Fruit fly (Drosophila melanogaster): ENCODE results near the gene stx.
A peak's percentile ranks its signal among the peaks of the same experiment; 100 is the strongest.

stx gene

dm6 chrX:10784812-10785638, 40.3 kb upstream of the stx start (continued):
- TF ChIP-seq tna (GFP tag; IDR thresholded peaks at IDR 0.05; ENCODE audit: partially characterized antibody) (no peak), CG4282 (GFP tag; optimal IDR thresholded peaks at IDR 0.05) (no peak), tll (GFP tag; optimal IDR thresholded peaks at IDR 0.05) (peak in 1 of 2 experiments; percentile 83), trh (GFP tag; optimal IDR thresholded peaks at IDR 0.05) (no peak), sna (GFP tag; IDR thresholded peaks at IDR 0.05; ENCODE audit: partially characterized antibody) (no peak), CG3281 (GFP tag; optimal IDR thresholded peaks at IDR 0.05) (peak; percentile 25), CG12104 (GFP tag; optimal IDR thresholded peaks at IDR 0.05) (peak; percentile 16), Nf-YA (GFP tag; IDR thresholded peaks at IDR 0.05) (no peak), fd64A (GFP tag; optimal IDR thresholded peaks at IDR 0.05) (no peak), Pdp1 (GFP tag; optimal IDR thresholded peaks at IDR 0.05) (peak in 1 of 2 experiments; percentile 93), vfl (GFP tag; optimal IDR thresholded peaks at IDR 0.05) (no peak), Med (GFP tag) (peak; percentile 58), nmo (GFP tag; optimal IDR thresholded peaks at IDR 0.05) (peak; percentile 7), fd96Cb (tag; optimal IDR thresholded peaks at IDR 0.05) (no peak), lab (GFP tag; optimal IDR thresholded peaks at IDR 0.05) (peak; percentile 5), zen (tag; optimal IDR thresholded peaks at IDR 0.05) (peak; percentile 11), pho (GFP tag; optimal IDR thresholded peaks at IDR 0.05) (no peak), CHES-1-like (GFP tag; optimal IDR thresholded peaks at IDR 0.05) (no peak), crc (GFP tag; optimal IDR thresholded peaks at IDR 0.05) (no peak), row (GFP tag; IDR thresholded peaks at IDR 0.05) (peak; percentile 62), CG11093 (GFP tag; IDR thresholded peaks at IDR 0.05) (no peak), ftz-f1 (GFP tag; optimal IDR thresholded peaks at IDR 0.05) (peak; percentile 36), Meics (GFP tag; optimal IDR thresholded peaks at IDR 0.05) (peak; percentile 18), sens (GFP tag) (peak; percentile 60), CrebB (tag; optimal IDR thresholded peaks at IDR 0.05) (no peak), ind (GFP tag; optimal IDR thresholded peaks at IDR 0.05) (no peak), CG9817 (tag; optimal IDR thresholded peaks at IDR 0.05) (no peak), CG4424 (GFP tag; optimal IDR thresholded peaks at IDR 0.05) (peak; percentile 23), CG17361 (GFP tag; IDR thresholded peaks at IDR 0.05) (0 out of 3 replicates have a peak, but pooled peaks have one; percentile 19), Vsx1 (GFP tag; optimal IDR thresholded peaks at IDR 0.05) (peak; percentile 36), CG4854 (GFP tag; optimal IDR thresholded peaks at IDR 0.05) (no peak), CG18599 (GFP tag; optimal IDR thresholded peaks at IDR 0.05) (peak; percentile 19), CG4617 (GFP tag; optimal IDR thresholded peaks at IDR 0.05; ENCODE audit: borderline replicate concordance) (no peak), chinmo (GFP tag; IDR thresholded peaks at IDR 0.05; ENCODE audit: partially characterized antibody) (0 out of 4 replicates have a peak, but pooled peaks have one; percentile 38), gfzf (GFP tag; optimal IDR thresholded peaks at IDR 0.05) (no peak), scrt (GFP tag; optimal IDR thresholded peaks at IDR 0.05) (no peak), rib (GFP tag; IDR thresholded peaks at IDR 0.05) (peak; percentile 30; the same call in 1 of the 2 replicates), HLH4C (GFP tag; IDR thresholded peaks at IDR 0.05; ENCODE audit: partially characterized antibody) (0 out of 3 replicates have a peak, but pooled peaks have one; percentile 33), slbo (GFP tag; IDR thresholded peaks at IDR 0.05) (no peak), Rfx (GFP tag; IDR thresholded peaks at IDR 0.05) (no peak), E2f2 (GFP tag; IDR thresholded peaks at IDR 0.05) (0 out of 2 replicates have a peak, but pooled peaks have one; percentile 6), CG15696 (tag; optimal IDR thresholded peaks at IDR 0.05) (peak; percentile 16), CG12391 (tag; optimal IDR thresholded peaks at IDR 0.05) (peak; percentile 17), Ssrp (tag; optimal IDR thresholded peaks at IDR 0.05) (peak; percentile 26), mam (GFP tag; optimal IDR thresholded peaks at IDR 0.05) (no peak), CG8478 (optimal IDR thresholded peaks at IDR 0.05) (no peak), Dref (GFP tag; IDR thresholded peaks at IDR 0.05) (no peak), CG2875 (GFP tag; optimal IDR thresholded peaks at IDR 0.05) (no peak)

All from whole organism, embryonic.